Fruit fly (Drosophila melanogaster) whole organism, embryonic: ENCODE results near the gene BOD1.
A peak's percentile ranks its signal among the peaks of the same experiment; 100 is the strongest.

Source experiments
- Abd-B ChIP-seq: fragments of 200-800 bp; sonication (Bioruptor generic); optimal IDR thresholded peaks from 2 replicates; lab custom pipeline; 2018; ENCODE audit warnings: missing biosample characterization, mild to moderate bottlenecking, missing genetic modification characterization, moderate library complexity
- Atf3 ChIP-seq: fragments of 200-800 bp; sonication (Bioruptor generic); optimal IDR thresholded peaks from 3 replicates; lab custom pipeline; 2016; ENCODE audit warnings: missing biosample characterization, missing genetic modification characterization
- Awh ChIP-seq: fragments of 200-800 bp; sonication (Bioruptor generic); IDR thresholded peaks from 2 replicates; pipeline ENCODE4, ENCODE4 v1.3.6; 2022; ENCODE audit warnings: missing biosample characterization, missing genetic modification characterization
- BtbVII ChIP-seq: fragments of 200-800 bp; sonication (Bioruptor generic); optimal IDR thresholded peaks from 3 replicates; lab custom pipeline; 2017; ENCODE audit warnings: missing biosample characterization, mild to moderate bottlenecking, missing genetic modification characterization
- CG11504 ChIP-seq: fragments of 200-800 bp; sonication (Bioruptor generic); optimal IDR thresholded peaks from 3 replicates; lab custom pipeline; 2019; ENCODE audit warnings: missing biosample characterization, mild to moderate bottlenecking, missing genetic modification characterization, moderate library complexity
- CG12219 ChIP-seq: fragments of 200-800 bp; sonication (Bioruptor generic); optimal IDR thresholded peaks from 3 replicates; lab custom pipeline; 2018; ENCODE audit warnings: missing biosample characterization, mild to moderate bottlenecking, missing genetic modification characterization
- CG12299 ChIP-seq: fragments of 200-800 bp; sonication (Bioruptor generic); optimal IDR thresholded peaks from 2 replicates; lab custom pipeline; 2018; ENCODE audit warnings: missing biosample characterization, mild to moderate bottlenecking, missing genetic modification characterization
- CG14710 ChIP-seq: fragments of 200-800 bp; sonication (Bioruptor generic); optimal IDR thresholded peaks from 3 replicates; lab custom pipeline; 2019; ENCODE audit warnings: missing biosample characterization, mild to moderate bottlenecking, missing genetic modification characterization, moderate library complexity
- CG15073 ChIP-seq: fragments of 200-800 bp; sonication (Bioruptor generic); optimal IDR thresholded peaks from 2 replicates; lab custom pipeline; 2016; ENCODE audit warnings: missing biosample characterization, missing genetic modification characterization
- CG1602 ChIP-seq: fragments of 200-800 bp; sonication (Bioruptor generic); optimal IDR thresholded peaks from 3 replicates; lab custom pipeline; 2016; ENCODE audit warnings: missing biosample characterization, missing genetic modification characterization
- CG16813 ChIP-seq: fragments of 200-800 bp; sonication (Bioruptor generic); IDR thresholded peaks from 3 replicates; pipeline ENCODE4 v1.3.6; 2022; ENCODE audit warnings: missing biosample characterization, missing genetic modification characterization; ENCODE audit not compliant: partially characterized antibody
- CG2712 ChIP-seq: fragments of 200-800 bp; optimal IDR thresholded peaks from 3 replicates; lab custom pipeline; 2019; ENCODE audit warnings: missing biosample characterization, mild to moderate bottlenecking, missing genetic modification characterization, moderate library complexity
- CG5180 ChIP-seq: fragments of 200-800 bp; sonication (Bioruptor generic); optimal IDR thresholded peaks from 3 replicates; lab custom pipeline; 2017; ENCODE audit warnings: missing biosample characterization, missing genetic modification characterization, mild to moderate bottlenecking, moderate library complexity, missing genetic modification reagents
- CG5245 ChIP-seq: fragments of 200-800 bp; sonication (Bioruptor generic); optimal IDR thresholded peaks from 3 replicates; lab custom pipeline; 2016; ENCODE audit warnings: missing biosample characterization, missing genetic modification characterization
- CG6765 ChIP-seq: fragments of 200-800 bp; sonication (Bioruptor generic); optimal IDR thresholded peaks from 3 replicates; lab custom pipeline; 2017; ENCODE audit warnings: missing biosample characterization, mild to moderate bottlenecking, missing genetic modification characterization
- CG8089 ChIP-seq: fragments of 200-800 bp; sonication (Bioruptor generic); optimal IDR thresholded peaks from 3 replicates; lab custom pipeline; 2016; ENCODE audit warnings: missing biosample characterization, missing genetic modification characterization
- CG8281 ChIP-seq: fragments of 200-800 bp; sonication (Bioruptor generic); optimal IDR thresholded peaks from 2 replicates; lab custom pipeline; 2018; ENCODE audit warnings: missing biosample characterization, mild to moderate bottlenecking, missing genetic modification characterization, moderate library complexity
- CG8388 ChIP-seq: fragments of 200-800 bp; sonication (Bioruptor generic); optimal IDR thresholded peaks from 2 replicates; lab custom pipeline; 2019; ENCODE audit warnings: missing biosample characterization, mild to moderate bottlenecking, missing genetic modification characterization, moderate library complexity
- CHES-1-like ChIP-seq: fragments of 200-800 bp; sonication (Bioruptor generic); optimal IDR thresholded peaks from 2 replicates; lab custom pipeline; 2016; ENCODE audit warnings: missing biosample characterization, missing genetic modification characterization
- D19A ChIP-seq: fragments of 200-800 bp; optimal IDR thresholded peaks from 3 replicates; lab custom pipeline; 2019; ENCODE audit warnings: missing biosample characterization, mild to moderate bottlenecking, missing genetic modification characterization, moderate library complexity
- Drgx ChIP-seq: fragments of 200-800 bp; sonication (Bioruptor generic); IDR thresholded peaks from 2 replicates; pipeline ENCODE4 v1.3.6; 2022; ENCODE audit warnings: missing biosample characterization, missing genetic modification characterization
- HLH4C ChIP-seq: fragments of 200-800 bp; sonication (Bioruptor generic); IDR thresholded peaks from 3 replicates; pipeline ENCODE4 v1.3.6; 2022; ENCODE audit warnings: missing biosample characterization, missing genetic modification characterization; ENCODE audit not compliant: partially characterized antibody
- Hand ChIP-seq: fragments of 200-800 bp; sonication (Bioruptor generic); optimal IDR thresholded peaks from 2 replicates; lab custom pipeline; 2017; ENCODE audit warnings: mild to moderate bottlenecking, missing biosample characterization, missing genetic modification reagents, missing genetic modification characterization
- Hmr ChIP-seq: fragments of 200-800 bp; sonication (Bioruptor generic); optimal IDR thresholded peaks from 3 replicates; lab custom pipeline; 2017; ENCODE audit warnings: mild to moderate bottlenecking, missing biosample characterization, missing genetic modification reagents, missing genetic modification characterization
- Hsf ChIP-seq: fragments of 200-800 bp; sonication (Bioruptor generic); optimal IDR thresholded peaks from 3 replicates; lab custom pipeline; 2016; ENCODE audit warnings: missing biosample characterization, missing genetic modification characterization
- Stat92E ChIP-seq, 3 experiments: fragments of >200 bp in 2 of 3; fragments of 200-800 bp in 1 of 3; sonication (Bioruptor generic) in 1 of 3; optimal IDR thresholded peaks; 2 replicates each; lab custom pipeline; 2017 to 2019; ENCODE audit warnings: missing biosample characterization in 3 of 3, missing genetic modification characterization in 3 of 3, mild to moderate bottlenecking in 1 of 3, moderate library complexity in 1 of 3
- Xrp1 ChIP-seq: fragments of 200-800 bp; sonication (Bioruptor generic); IDR thresholded peaks from 2 replicates; pipeline ENCODE4 v1.3.6; 2022; ENCODE audit warnings: missing biosample characterization, missing genetic modification characterization
- ac ChIP-seq: fragments of 200-800 bp; sonication (Bioruptor generic); optimal IDR thresholded peaks from 3 replicates; lab custom pipeline; 2017; ENCODE audit warnings: missing biosample characterization, mild to moderate bottlenecking, missing genetic modification characterization
- az2 ChIP-seq: fragments of 200-800 bp; sonication (Bioruptor generic); optimal IDR thresholded peaks from 3 replicates; lab custom pipeline; 2016; ENCODE audit warnings: missing biosample characterization, missing genetic modification characterization
- cato ChIP-seq: fragments of 200-800 bp; sonication (Bioruptor generic); optimal IDR thresholded peaks from 2 replicates; lab custom pipeline; 2016; ENCODE audit warnings: missing biosample characterization, missing genetic modification characterization, borderline replicate concordance
- chif ChIP-seq, 2 experiments: fragments of 200-800 bp; sonication (Bioruptor generic); optimal IDR thresholded peaks; 3 replicates each; lab custom pipeline; 2016; ENCODE audit warnings: missing biosample characterization in 2 of 2, missing genetic modification characterization in 2 of 2
- crc ChIP-seq: fragments of 200-800 bp; sonication (Bioruptor generic); optimal IDR thresholded peaks from 2 replicates; lab custom pipeline; 2016; ENCODE audit warnings: missing biosample characterization, missing genetic modification characterization
- disco-r ChIP-seq: fragments of 200-800 bp; sonication (Bioruptor generic); optimal IDR thresholded peaks from 2 replicates; lab custom pipeline; 2016; ENCODE audit warnings: missing biosample characterization, missing genetic modification characterization
- dmrt11E ChIP-seq: fragments of 200-800 bp; sonication (Bioruptor generic); optimal IDR thresholded peaks from 3 replicates; lab custom pipeline; 2018; ENCODE audit warnings: missing biosample characterization, mild to moderate bottlenecking, missing genetic modification characterization, moderate library complexity
- dmrt99B ChIP-seq: fragments of 200-800 bp; sonication (Bioruptor generic); optimal IDR thresholded peaks from 2 replicates; lab custom pipeline; 2018; ENCODE audit warnings: missing biosample characterization, mild to moderate bottlenecking, missing genetic modification characterization, moderate library complexity
- gcm2 ChIP-seq: fragments of 200-800 bp; sonication (Bioruptor generic); optimal IDR thresholded peaks from 2 replicates; lab custom pipeline; 2016; ENCODE audit warnings: missing biosample characterization, missing genetic modification characterization
- gem ChIP-seq: fragments of 200-800 bp; sonication (Bioruptor generic); optimal IDR thresholded peaks from 2 replicates; lab custom pipeline; 2019; ENCODE audit warnings: missing biosample characterization, mild to moderate bottlenecking, missing genetic modification characterization, moderate library complexity
- gt ChIP-seq: fragments of 200-800 bp; sonication (Bioruptor generic); IDR thresholded peaks from 2 replicates; pipeline ENCODE4 v1.3.6; 2022; ENCODE audit warnings: missing biosample characterization, missing genetic modification characterization
- jing ChIP-seq: fragments of 200-800 bp; sonication (Bioruptor generic); optimal IDR thresholded peaks from 2 replicates; lab custom pipeline; 2018; ENCODE audit warnings: missing biosample characterization, mild to moderate bottlenecking, missing genetic modification characterization
- lilli ChIP-seq: fragments of 200-800 bp; sonication (Bioruptor generic); optimal IDR thresholded peaks from 3 replicates; lab custom pipeline; 2016; ENCODE audit warnings: missing biosample characterization, missing genetic modification characterization
- nmo ChIP-seq: fragments of 200-800 bp; sonication (Bioruptor generic); optimal IDR thresholded peaks from 2 replicates; lab custom pipeline; 2018; ENCODE audit warnings: missing biosample characterization, mild to moderate bottlenecking, missing genetic modification characterization, moderate library complexity
- org-1 ChIP-seq: fragments of 200-800 bp; sonication (Bioruptor generic); optimal IDR thresholded peaks from 2 replicates; lab custom pipeline; 2017; ENCODE audit warnings: missing biosample characterization, missing genetic modification characterization
- pan ChIP-seq, 4 experiments: fragments of >200 bp in 3 of 4; fragments of 200-800 bp in 1 of 4; sonication (Bioruptor generic) in 1 of 4; optimal IDR thresholded peaks in 3 of 4; IDR thresholded peaks in 1 of 4; 2 replicates each; pipeline versions ENCODE4 v1.3.6 to Lab custom; 2017 to 2022; ENCODE audit warnings: missing biosample characterization in 2 of 4, missing genetic modification characterization in 2 of 4, mixed read lengths in 1 of 4
- shn ChIP-seq: fragments of 200-800 bp; sonication (Bioruptor generic); optimal IDR thresholded peaks from 3 replicates; lab custom pipeline; 2016; ENCODE audit warnings: missing biosample characterization, missing genetic modification characterization
- sisA ChIP-seq: fragments of 200-800 bp; sonication (Bioruptor generic); IDR thresholded peaks from 2 replicates; pipeline ENCODE4 v1.3.6; 2022; ENCODE audit warnings: missing biosample characterization, missing genetic modification characterization
- sug ChIP-seq: fragments of 200-800 bp; optimal IDR thresholded peaks from 2 replicates; lab custom pipeline; 2019; ENCODE audit warnings: missing biosample characterization, mild to moderate bottlenecking, missing genetic modification characterization, moderate library complexity
- unpg ChIP-seq: fragments of 200-800 bp; sonication (Bioruptor generic); optimal IDR thresholded peaks from 3 replicates; lab custom pipeline; 2018; ENCODE audit warnings: missing biosample characterization, mild to moderate bottlenecking, missing genetic modification characterization, moderate library complexity
- vnd ChIP-seq: fragments of 200-800 bp; sonication (Bioruptor generic); IDR thresholded peaks from 3 replicates; pipeline ENCODE4 v1.3.6; 2022; ENCODE audit warnings: missing biosample characterization, missing genetic modification characterization; ENCODE audit not compliant: partially characterized antibody

The BOD1 gene

DNA sequence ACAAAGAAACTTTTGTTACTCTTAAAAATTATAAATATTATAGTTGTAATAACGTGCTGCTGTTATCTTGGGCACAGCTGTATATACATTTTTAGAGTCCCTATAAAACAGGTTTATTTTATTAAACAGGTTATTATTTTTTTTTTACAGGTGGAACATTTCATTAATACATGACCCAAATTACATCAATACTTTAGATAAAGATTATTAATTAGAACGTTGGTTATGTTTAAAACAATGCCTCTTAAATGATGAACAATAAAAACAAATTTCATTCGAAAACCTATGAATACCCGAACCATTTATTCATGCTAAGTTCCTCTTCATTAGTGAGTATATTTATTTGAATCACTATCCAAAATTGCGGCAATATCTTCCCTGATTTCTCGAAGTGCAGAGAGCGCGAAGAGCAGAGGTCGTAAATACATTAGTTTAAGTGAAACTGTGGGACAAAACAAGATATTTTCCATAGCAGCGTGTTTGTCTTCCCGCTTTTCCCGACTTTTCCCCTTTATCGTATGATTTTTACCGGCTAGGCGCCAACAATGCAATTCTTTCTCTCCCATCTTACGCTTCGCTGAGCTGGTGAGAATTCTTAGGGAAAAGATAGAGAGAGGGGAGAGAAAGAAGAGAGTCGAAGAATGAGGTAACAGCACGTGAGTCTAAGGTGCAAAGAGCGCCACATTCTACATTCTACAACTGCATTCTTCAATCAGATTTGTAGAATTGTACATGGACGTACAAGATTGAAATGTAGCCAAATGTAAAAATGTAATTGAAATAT, 50.8 kb downstream of the BOD1 start (continued):
- TF ChIP-seq dmrt11E (tag; lab: Kevin White, UChicago) (no peak), CG5180 (no peak), CG8281 (tag; lab: Kevin White, UChicago) (no peak), ac (no peak), sisA (peak; percentile 48), CG8388 (peak; percentile 29), CG16813 (GFP tag; lab: Robert Waterston, UW) (no peak), Awh (GFP tag; lab: Robert Waterston, UW) (no peak), chif (GFP tag; optimal IDR thresholded peaks at IDR 0.05; lab: Kevin White, UChicago) (peak in 1 of 2 experiments; percentile 53), CG11504 (peak; percentile 54), Hmr (no peak), lilli (no peak), CG14710 (peak; percentile 32), org-1 (GFP tag; lab: Kevin White, UChicago) (peak; percentile 32), Abd-B (GFP tag; lab: Kevin White, UChicago) (peak; percentile 42), Hsf (peak; percentile 15), CG8089 (GFP tag; lab: Kevin White, UChicago) (no peak), jing (GFP tag; lab: Kevin White, UChicago) (peak; percentile 31), shn (GFP tag; lab: Kevin White, UChicago) (no peak), CG5245 (no peak), HLH4C (no peak), disco-r (GFP tag; lab: Kevin White, UChicago) (no peak), D19A (tag; lab: Kevin White, UChicago) (no peak), sug (tag; lab: Kevin White, UChicago) (no peak), crc (GFP tag; lab: Kevin White, UChicago) (no peak), CHES-1-like (GFP tag; lab: Kevin White, UChicago) (peak; percentile 35), gt (GFP tag; lab: Robert Waterston, UW) (no peak), Drgx (GFP tag; lab: Robert Waterston, UW) (peak; percentile 46), az2 (peak; percentile 14), nmo (peak; percentile 41), CG12219 (GFP tag; lab: Kevin White, UChicago) (no peak), BtbVII (GFP tag; lab: Kevin White, UChicago) (no peak), CG12299 (no peak), unpg (GFP tag; lab: Kevin White, UChicago) (peak; percentile 25), CG1602 (GFP tag; lab: Kevin White, UChicago) (peak; percentile 58), gcm2 (GFP tag; lab: Kevin White, UChicago) (no peak), Stat92E (GFP tag; optimal IDR thresholded peaks at IDR 0.05; lab: Kevin White, UChicago) (no peak), Xrp1 (GFP tag; lab: Robert Waterston, UW) (0 out of 2 replicates have a peak, but pooled peaks have one; percentile 34), cato (GFP tag; lab: Kevin White, UChicago) (peak; percentile 38), pan (optimal IDR thresholded peaks at IDR 0.05; lab: Kevin White, UChicago) (no peak), pan (GFP tag; optimal IDR thresholded peaks at IDR 0.05 in 1 of 2, IDR thresholded peaks at IDR 0.05 in 1 of 2) (peak in 1 of 2 experiments; percentile 67), dmrt99B (tag; lab: Kevin White, UChicago) (peak; percentile 39), vnd (GFP tag; lab: Robert Waterston, UW) (no peak), gem (peak; percentile 57), CG15073 (GFP tag; lab: Kevin White, UChicago) (no peak), Hand (GFP tag; lab: Kevin White, UChicago) (no peak), CG6765 (GFP tag; lab: Kevin White, UChicago) (no peak), Atf3 (GFP tag; lab: Kevin White, UChicago) (no peak), CG2712 (peak; percentile 17)
